Worm (Caenorhabditis elegans): ENCODE measurements around the gene nhr-9.

The nhr-9 gene

ce11 chrIII:7062580-7062979, 32.7 kb upstream of the nhr-9 start, which contains the start of gene R01H2.1:
Gene R01H2.1 (plus strand): TSS chrIII:7062880.
- TF ChIP-seq zip-8 (tag; optimal IDR thresholded peaks at IDR 0.05) (no peak), unc-39 (tag; optimal IDR thresholded peaks at IDR 0.05) (no peak), tbx-8 (GFP tag; optimal IDR thresholded peaks at IDR 0.05) (no peak), ztf-11 (tag; optimal IDR thresholded peaks at IDR 0.05) (no peak), bed-3 (GFP tag; optimal IDR thresholded peaks at IDR 0.05) (no peak), nhr-28 (tag; optimal IDR thresholded peaks at IDR 0.05) (no peak), elt-1 (tag; optimal IDR thresholded peaks at IDR 0.05; ENCODE audit: borderline replicate concordance, insufficient read depth) (no peak), lsy-2 (tag; optimal IDR thresholded peaks at IDR 0.05) (no peak), mep-1 (tag; optimal IDR thresholded peaks at IDR 0.05) (no peak), cnd-1 (tag; optimal IDR thresholded peaks at IDR 0.05) (no peak), M03D4.4 (tag; optimal IDR thresholded peaks at IDR 0.05) (no peak), drap-1 (GFP tag; optimal IDR thresholded peaks at IDR 0.05) (no peak), snpc-4 (tag; optimal IDR thresholded peaks at IDR 0.05) (no peak), ces-1 (GFP tag; optimal IDR thresholded peaks at IDR 0.05) (no peak), lin-32 (GFP tag; optimal IDR thresholded peaks at IDR 0.05) (no peak)

- no peak for TF ChIP-seq tbx-8 (GFP tag; optimal IDR thresholded peaks at IDR 0.05)
- no peak for TF ChIP-seq mep-1 (tag; optimal IDR thresholded peaks at IDR 0.05)
- no peak for TF ChIP-seq lsy-2 (tag; optimal IDR thresholded peaks at IDR 0.05)
- TF ChIP-seq nhr-2 (tag; optimal IDR thresholded peaks at IDR 0.05) = no peak
- TF ChIP-seq elt-1 (tag; optimal IDR thresholded peaks at IDR 0.05; ENCODE audit: borderline replicate concordance, insufficient read depth) = no peak
- TF ChIP-seq nhr-12 (tag; optimal IDR thresholded peaks at IDR 0.05) = no peak
- no peak for TF ChIP-seq unc-62 (GFP tag; optimal IDR thresholded peaks at IDR 0.05)
- TF ChIP-seq unc-39 (tag; optimal IDR thresholded peaks at IDR 0.05) = no peak
- no peak for TF ChIP-seq sptf-1 (tag; optimal IDR thresholded peaks at IDR 0.05)
- TF ChIP-seq elt-3 (tag; optimal IDR thresholded peaks at IDR 0.05) = no peak
- no peak for TF ChIP-seq hlh-1 (tag; optimal IDR thresholded peaks at IDR 0.05)
- TF ChIP-seq ham-2 (GFP tag; optimal IDR thresholded peaks at IDR 0.05) = no peak
- TF ChIP-seq ces-1 (GFP tag; optimal IDR thresholded peaks at IDR 0.05) = no peak
- TF ChIP-seq unc-120 (tag; optimal IDR thresholded peaks at IDR 0.05; ENCODE audit: poor library complexity, severe bottlenecking) = no peak
- TF ChIP-seq lin-13 (tag; optimal IDR thresholded peaks at IDR 0.05) = no peak
- no peak for TF ChIP-seq lin-32 (GFP tag; optimal IDR thresholded peaks at IDR 0.05)
- no peak for TF ChIP-seq ceh-83 (GFP tag; optimal IDR thresholded peaks at IDR 0.05)
Measured at ce11 chrIII:7063061-7063460, 32.2 kb upstream of the nhr-9 start.

ce11 chrIII:7064185-7064584, 31.1 kb upstream of the nhr-9 start, which contains the start of gene R01H2.4:
Gene R01H2.4 (minus strand): TSS chrIII:7064285.
- no peak for TF ChIP-seq ceh-39 (tag; optimal IDR thresholded peaks at IDR 0.05)
- no peak for TF ChIP-seq lin-13 (tag; optimal IDR thresholded peaks at IDR 0.05)
- no peak for TF ChIP-seq hlh-1 (tag; optimal IDR thresholded peaks at IDR 0.05)
- no peak for TF ChIP-seq snpc-4 (tag; optimal IDR thresholded peaks at IDR 0.05)
- no peak for TF ChIP-seq ceh-83 (GFP tag; optimal IDR thresholded peaks at IDR 0.05)
- TF ChIP-seq drap-1 (GFP tag; optimal IDR thresholded peaks at IDR 0.05) = no peak
- TF ChIP-seq sptf-1 (tag; optimal IDR thresholded peaks at IDR 0.05) = no peak
- no peak for TF ChIP-seq bed-3 (GFP tag; optimal IDR thresholded peaks at IDR 0.05)
- no peak for TF ChIP-seq ham-2 (GFP tag; optimal IDR thresholded peaks at IDR 0.05)
- TF ChIP-seq unc-39 (tag; optimal IDR thresholded peaks at IDR 0.05) = no peak
- TF ChIP-seq sem-2 (GFP tag; optimal IDR thresholded peaks at IDR 0.05) = no peak
- TF ChIP-seq ceh-43 (GFP tag; optimal IDR thresholded peaks at IDR 0.05) = no peak
- TF ChIP-seq nhr-28 (tag; optimal IDR thresholded peaks at IDR 0.05) = no peak
- no peak for TF ChIP-seq ces-1 (GFP tag; optimal IDR thresholded peaks at IDR 0.05)
- no peak for TF ChIP-seq pha-4 (tag; optimal IDR thresholded peaks at IDR 0.05)
- no peak for TF ChIP-seq blmp-1 (tag; optimal IDR thresholded peaks at IDR 0.05)

- TF ChIP-seq elt-1 (tag; optimal IDR thresholded peaks at IDR 0.05; ENCODE audit: borderline replicate concordance, insufficient read depth) (peak; percentile 30), flh-1 (GFP tag; optimal IDR thresholded peaks at IDR 0.05) (no peak), lsy-2 (tag; optimal IDR thresholded peaks at IDR 0.05) (no peak), hlh-1 (tag; optimal IDR thresholded peaks at IDR 0.05) (no peak), M03D4.4 (tag; optimal IDR thresholded peaks at IDR 0.05) (no peak), ham-2 (GFP tag; optimal IDR thresholded peaks at IDR 0.05) (peak; percentile 3)
Measured at ce11 chrIII:7067385-7067896, 27.8 kb upstream of the nhr-9 start, which contains the start of gene ger-1. Gene ger-1 (minus strand): TSS chrIII:7067477.
